Worm (Caenorhabditis elegans): Measurements from ENCODE around the gene C08F1.8.

C08F1.8 gene

DNA sequence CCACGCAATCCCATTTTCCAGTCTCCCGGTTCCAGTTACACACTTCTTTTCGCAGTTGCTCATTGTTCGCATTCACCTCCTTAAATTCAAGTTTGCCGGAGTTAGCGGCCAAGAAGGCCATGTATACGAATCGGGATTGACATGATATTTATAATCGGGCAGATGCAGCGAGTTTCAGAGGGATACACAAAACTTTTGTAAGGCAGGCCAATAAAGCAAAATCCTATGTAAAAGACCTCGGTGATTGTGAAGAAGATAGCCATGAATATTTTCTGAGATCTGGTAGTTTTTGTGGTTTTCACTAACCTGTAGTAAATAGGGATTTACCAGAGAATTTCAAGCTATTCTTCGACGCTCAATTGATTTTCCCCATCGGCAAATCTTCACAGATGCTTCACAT lies 41.4 kb downstream of the C08F1.8 start:
- TF ChIP-seq nhr-2 (tag; optimal IDR thresholded peaks at IDR 0.05) (no peak), sem-2 (GFP tag; optimal IDR thresholded peaks at IDR 0.05) (no peak), ceh-43 (GFP tag; optimal IDR thresholded peaks at IDR 0.05) (no peak), elt-1 (tag; optimal IDR thresholded peaks at IDR 0.05; ENCODE audit: borderline replicate concordance, insufficient read depth) (no peak), ceh-39 (tag; optimal IDR thresholded peaks at IDR 0.05) (no peak), blmp-1 (tag; optimal IDR thresholded peaks at IDR 0.05) (no peak), nhr-76 (tag; optimal IDR thresholded peaks at IDR 0.05) (no peak), nhr-237 (tag; optimal IDR thresholded peaks at IDR 0.05) (no peak), M03D4.4 (tag; optimal IDR thresholded peaks at IDR 0.05) (no peak), nhr-12 (tag; optimal IDR thresholded peaks at IDR 0.05) (no peak)

- TF ChIP-seq mls-2 (tag; optimal IDR thresholded peaks at IDR 0.05) = no peak
- no peak for TF ChIP-seq M03D4.4 (tag; optimal IDR thresholded peaks at IDR 0.05)
- no peak for TF ChIP-seq hlh-1 (tag; optimal IDR thresholded peaks at IDR 0.05)
- no peak for TF ChIP-seq lin-13 (tag; optimal IDR thresholded peaks at IDR 0.05)
- TF ChIP-seq unc-120 (tag; optimal IDR thresholded peaks at IDR 0.05; ENCODE audit: poor library complexity, severe bottlenecking) = no peak
- TF ChIP-seq flh-1 (GFP tag; optimal IDR thresholded peaks at IDR 0.05) = no peak
- TF ChIP-seq ceh-83 (GFP tag; optimal IDR thresholded peaks at IDR 0.05) = no peak
- TF ChIP-seq mep-1 (tag; optimal IDR thresholded peaks at IDR 0.05) = no peak
- no peak for TF ChIP-seq unc-39 (tag; optimal IDR thresholded peaks at IDR 0.05)
Observed at ce11 chrII:1763072-1763471, 45.0 kb downstream of the C08F1.8 start, which contains the start of gene math-28. Gene math-28 (plus strand): TSS chrII:1763372.

ce11 chrII:1761564-1761963 lies 46.6 kb downstream of the C08F1.8 start, which contains the start of gene F36H5.4:
Gene F36H5.4 (plus strand): TSS chrII:1761864.
- TF ChIP-seq drap-1 (GFP tag; optimal IDR thresholded peaks at IDR 0.05) (no peak), nhr-237 (tag; optimal IDR thresholded peaks at IDR 0.05) (no peak), unc-62 (GFP tag; optimal IDR thresholded peaks at IDR 0.05) (no peak), pha-4 (tag; optimal IDR thresholded peaks at IDR 0.05) (no peak), zip-8 (tag; optimal IDR thresholded peaks at IDR 0.05) (no peak), unc-120 (tag; optimal IDR thresholded peaks at IDR 0.05; ENCODE audit: poor library complexity, severe bottlenecking) (no peak), hlh-1 (tag; optimal IDR thresholded peaks at IDR 0.05) (no peak), ceh-43 (GFP tag; optimal IDR thresholded peaks at IDR 0.05) (no peak), elt-3 (tag; optimal IDR thresholded peaks at IDR 0.05) (no peak), ztf-11 (tag; optimal IDR thresholded peaks at IDR 0.05) (no peak), lin-32 (GFP tag; optimal IDR thresholded peaks at IDR 0.05) (no peak), nhr-28 (tag; optimal IDR thresholded peaks at IDR 0.05) (no peak), flh-1 (GFP tag; optimal IDR thresholded peaks at IDR 0.05) (no peak), sem-2 (GFP tag; optimal IDR thresholded peaks at IDR 0.05) (no peak), snpc-4 (tag; optimal IDR thresholded peaks at IDR 0.05) (no peak), ceh-83 (GFP tag; optimal IDR thresholded peaks at IDR 0.05) (no peak), M03D4.4 (tag; optimal IDR thresholded peaks at IDR 0.05) (no peak), lin-13 (tag; optimal IDR thresholded peaks at IDR 0.05) (no peak)

DNA sequence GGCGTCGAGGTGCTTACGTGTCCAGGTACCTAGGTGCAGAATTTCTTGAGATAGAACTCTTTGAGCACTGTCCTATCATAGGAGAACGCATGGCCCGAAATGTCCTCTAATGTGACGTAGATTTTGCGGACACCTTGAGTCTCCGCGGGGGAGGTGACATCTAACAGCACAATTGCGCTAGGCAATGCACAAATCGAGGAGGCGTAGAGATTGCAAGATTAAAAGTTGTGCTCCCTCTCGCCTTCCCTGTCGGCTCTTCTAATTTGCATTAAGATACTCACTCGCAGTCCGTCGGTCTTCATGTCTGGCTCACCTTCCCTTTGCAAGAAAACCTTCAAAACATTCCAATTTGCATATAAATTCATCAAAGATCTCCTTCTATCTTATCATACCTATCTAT lies 48.5 kb downstream of the C08F1.8 start, which contains the start of gene F36H5.18:
TSS of gene F36H5.18 (plus strand) at position 301 of the 400 bp plus-strand sequence.
- no peak for TF ChIP-seq ztf-11 (tag; optimal IDR thresholded peaks at IDR 0.05)
- no peak for TF ChIP-seq unc-120 (tag; optimal IDR thresholded peaks at IDR 0.05; ENCODE audit: poor library complexity, severe bottlenecking)
- no peak for TF ChIP-seq ham-2 (GFP tag; optimal IDR thresholded peaks at IDR 0.05)
- no peak for TF ChIP-seq hlh-1 (tag; optimal IDR thresholded peaks at IDR 0.05)
- TF ChIP-seq pha-4 (tag; optimal IDR thresholded peaks at IDR 0.05) = no peak
- TF ChIP-seq ceh-83 (GFP tag; optimal IDR thresholded peaks at IDR 0.05) = no peak
- TF ChIP-seq unc-62 (GFP tag; optimal IDR thresholded peaks at IDR 0.05) = no peak
- no peak for TF ChIP-seq ceh-43 (GFP tag; optimal IDR thresholded peaks at IDR 0.05)
- no peak for TF ChIP-seq mls-2 (tag; optimal IDR thresholded peaks at IDR 0.05)
- no peak for TF ChIP-seq drap-1 (GFP tag; optimal IDR thresholded peaks at IDR 0.05)
- no peak for TF ChIP-seq sem-2 (GFP tag; optimal IDR thresholded peaks at IDR 0.05)
- TF ChIP-seq nhr-28 (tag; optimal IDR thresholded peaks at IDR 0.05) = no peak
- TF ChIP-seq bed-3 (GFP tag; optimal IDR thresholded peaks at IDR 0.05) = no peak

All from whole organism, mixed stage, embryonic.